Worm (Caenorhabditis elegans) whole organism, L2 larva: Measurements from ENCODE around the gene srt-53.
A peak's percentile ranks its signal among the peaks of the same experiment; 100 is the strongest.

ENCODE experiments used
- C34F6.9 ChIP-seq: fragments of 150-350 bp; optimal IDR thresholded peaks from 2 replicates; lab custom pipeline; 2014; ENCODE audit warnings: missing biosample characterization, missing genetic modification characterization
- F13H6.1 ChIP-seq: sonication (generic microtip); optimal IDR thresholded peaks from 2 replicates; lab custom pipeline; 2016; ENCODE audit warnings: missing genetic modification characterization, missing compliant biosample characterization
- aly-2 ChIP-seq: fragments of 150-350 bp; optimal IDR thresholded peaks from 2 replicates; lab custom pipeline; 2014; ENCODE audit warnings: missing biosample characterization, missing genetic modification characterization
- ama-1 ChIP-seq: fragments of 150-350 bp; optimal IDR thresholded peaks from 2 replicates; lab custom pipeline; 2018; ENCODE audit warnings: inconsistent platforms
- blmp-1 ChIP-seq: sonication (generic microtip); optimal IDR thresholded peaks from 2 replicates; lab custom pipeline; 2017; ENCODE audit warnings: missing genetic modification characterization, mild to moderate bottlenecking, missing compliant biosample characterization, antibody characterized with exemption, moderate library complexity; ENCODE audit not compliant: insufficient read depth
- ceh-16 ChIP-seq: fragments of 150-350 bp; optimal IDR thresholded peaks from 2 replicates; lab custom pipeline; 2014; ENCODE audit warnings: missing biosample characterization, missing genetic modification characterization
- ceh-82 ChIP-seq: fragments of 150-350 bp; optimal IDR thresholded peaks from 2 replicates; lab custom pipeline; 2014; ENCODE audit warnings: missing biosample characterization, missing genetic modification characterization
- crh-2 ChIP-seq: sonication (generic microtip); optimal IDR thresholded peaks from 2 replicates; lab custom pipeline; 2017; ENCODE audit warnings: missing biosample characterization, missing genetic modification characterization
- elt-1 ChIP-seq: fragments of 150-350 bp; optimal IDR thresholded peaks from 2 replicates; lab custom pipeline; 2014; ENCODE audit warnings: missing biosample characterization, missing genetic modification characterization
- elt-3 ChIP-seq: sonication (generic microtip); optimal IDR thresholded peaks from 2 replicates; lab custom pipeline; 2017; ENCODE audit warnings: missing biosample characterization, missing genetic modification characterization
- fos-1 ChIP-seq: fragments of 150-350 bp; optimal IDR thresholded peaks from 2 replicates; lab custom pipeline; 2014; ENCODE audit warnings: missing biosample characterization, missing genetic modification characterization
- gmeb-1 ChIP-seq: fragments of 150-350 bp; optimal IDR thresholded peaks from 2 replicates; lab custom pipeline; 2014; ENCODE audit warnings: missing biosample characterization, missing genetic modification characterization
- lin-11 ChIP-seq: fragments of 150-350 bp; sonication (generic microtip); optimal IDR thresholded peaks from 2 replicates; lab custom pipeline; 2014; ENCODE audit warnings: missing biosample characterization, missing genetic modification characterization, inconsistent platforms, mixed read lengths
- lin-13 ChIP-seq: fragments of 150-350 bp; optimal IDR thresholded peaks from 2 replicates; lab custom pipeline; 2014; ENCODE audit warnings: missing biosample characterization, missing genetic modification reagents, missing genetic modification characterization
- lin-39 ChIP-seq: fragments of 150-350 bp; optimal IDR thresholded peaks from 2 replicates; lab custom pipeline; 2014; ENCODE audit warnings: missing biosample characterization, missing genetic modification reagents, missing genetic modification characterization
- lsy-2 ChIP-seq, 2 experiments: fragments of 150-350 bp in 1 of 2; sonication (generic microtip) in 1 of 2; optimal IDR thresholded peaks; 2 replicates each; lab custom pipeline; 2014 to 2017; ENCODE audit warnings: missing biosample characterization in 2 of 2, missing genetic modification characterization in 2 of 2
- mbf-1 ChIP-seq: sonication (generic microtip); optimal IDR thresholded peaks from 2 replicates; lab custom pipeline; 2017; ENCODE audit warnings: missing biosample characterization, missing genetic modification characterization
- nhr-11 ChIP-seq: fragments of 150-350 bp; optimal IDR thresholded peaks from 2 replicates; lab custom pipeline; 2014; ENCODE audit warnings: missing biosample characterization, missing genetic modification characterization
- nhr-12 ChIP-seq: fragments of 150-350 bp; optimal IDR thresholded peaks from 2 replicates; lab custom pipeline; 2014; ENCODE audit warnings: missing biosample characterization, missing genetic modification characterization
- nhr-129 ChIP-seq: fragments of 150-350 bp; optimal IDR thresholded peaks from 2 replicates; lab custom pipeline; 2014; ENCODE audit warnings: missing biosample characterization, missing genetic modification characterization
- nhr-21 ChIP-seq: fragments of 150-350 bp; optimal IDR thresholded peaks from 2 replicates; lab custom pipeline; 2014; ENCODE audit warnings: missing biosample characterization, missing genetic modification characterization
- nhr-23 ChIP-seq: fragments of 150-350 bp; optimal IDR thresholded peaks from 2 replicates; lab custom pipeline; 2014; ENCODE audit warnings: missing biosample characterization, missing genetic modification reagents, missing genetic modification characterization
- nhr-237 ChIP-seq: fragments of 150-350 bp; optimal IDR thresholded peaks from 2 replicates; lab custom pipeline; 2014; ENCODE audit warnings: missing biosample characterization, missing genetic modification characterization
- nhr-25 ChIP-seq: fragments of 150-350 bp; sonication (generic microtip); optimal IDR thresholded peaks from 3 replicates; lab custom pipeline; 2014; ENCODE audit warnings: missing biosample characterization, missing genetic modification characterization
- nhr-77 ChIP-seq: fragments of 150-350 bp; optimal IDR thresholded peaks from 2 replicates; lab custom pipeline; 2014; ENCODE audit warnings: missing biosample characterization, missing genetic modification characterization
- peb-1 ChIP-seq: fragments of 150-350 bp; optimal IDR thresholded peaks from 2 replicates; lab custom pipeline; 2014; ENCODE audit warnings: missing biosample characterization, missing genetic modification characterization
- sem-4 ChIP-seq: fragments of 150-350 bp; optimal IDR thresholded peaks from 2 replicates; lab custom pipeline; 2014; ENCODE audit warnings: missing biosample characterization, missing genetic modification reagents, missing genetic modification characterization
- skn-1 ChIP-seq: sonication (generic microtip); optimal IDR thresholded peaks from 2 replicates; lab custom pipeline; 2017; ENCODE audit warnings: missing biosample characterization, missing genetic modification characterization
- sma-3 ChIP-seq: sonication (generic microtip); optimal IDR thresholded peaks from 2 replicates; lab custom pipeline; 2016; ENCODE audit warnings: missing genetic modification reagents, missing genetic modification characterization, missing compliant biosample characterization
- snpc-4 ChIP-seq: fragments of 150-350 bp; optimal IDR thresholded peaks from 2 replicates; lab custom pipeline; 2014; ENCODE audit warnings: missing biosample characterization, missing genetic modification characterization
- unc-55 ChIP-seq: fragments of 150-350 bp; sonication (generic microtip); optimal IDR thresholded peaks from 3 replicates; lab custom pipeline; 2014; ENCODE audit warnings: missing biosample characterization, missing genetic modification reagents, missing genetic modification characterization
- zag-1 ChIP-seq: fragments of 150-350 bp; optimal IDR thresholded peaks from 2 replicates; lab custom pipeline; 2014; ENCODE audit warnings: missing biosample characterization, missing genetic modification characterization
- ztf-1 ChIP-seq: fragments of 200-800 bp; sonication (Bioruptor generic); conservative IDR thresholded peaks from 2 replicates; pipeline ENCODE4 v1.3.6; 2022; ENCODE audit warnings: missing genetic modification characterization, missing compliant biosample characterization
- ztf-11 ChIP-seq: sonication (generic microtip); optimal IDR thresholded peaks from 2 replicates; lab custom pipeline; 2017; ENCODE audit warnings: missing biosample characterization, missing genetic modification characterization

The srt-53 gene

DNA sequence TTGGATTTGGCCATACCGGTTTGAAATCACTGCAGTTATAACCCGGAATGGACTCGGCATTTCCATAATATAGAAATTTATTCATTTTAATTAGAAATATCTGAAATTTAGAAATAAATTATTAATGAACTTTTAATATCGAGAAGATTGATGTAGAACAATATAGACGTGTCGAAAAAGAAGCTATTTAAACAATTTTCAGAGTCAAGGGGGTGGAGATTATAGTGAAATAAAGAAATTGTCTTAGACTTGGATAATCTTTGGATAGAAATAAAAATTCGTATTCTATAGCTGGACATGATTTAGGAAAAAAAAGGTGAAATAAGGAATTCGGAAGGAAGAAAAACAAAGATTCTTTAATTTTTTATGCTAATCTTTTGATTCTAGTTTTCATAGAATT lies at the start of gene srt-53:
Gene srt-53, minus strand, starts transcription at position 101 of the 400 bp plus-strand sequence.
- no peak for TF ChIP-seq snpc-4
- no peak for TF ChIP-seq fos-1 (tag; lab: Kevin White, UChicago)
- no peak for TF ChIP-seq ceh-16 (tag; lab: Kevin White, UChicago)
- TF ChIP-seq lin-13 = no peak
- no peak for TF ChIP-seq gmeb-1 (tag; lab: Kevin White, UChicago)
- TF ChIP-seq ztf-11 (tag; lab: Kevin White, UChicago) = no peak
- no peak for TF ChIP-seq nhr-21 (tag; lab: Kevin White, UChicago)
- TF ChIP-seq nhr-77 (tag; lab: Kevin White, UChicago) = no peak
- no peak for TF ChIP-seq peb-1
- no peak for TF ChIP-seq F13H6.1 (tag; lab: Kevin White, UChicago)
- no peak for TF ChIP-seq zag-1
- TF ChIP-seq lin-11 (tag; lab: Kevin White, UChicago) = no peak
- TF ChIP-seq sem-4 (tag; lab: Kevin White, UChicago) = no peak
- TF ChIP-seq mbf-1 (tag; lab: Kevin White, UChicago) = no peak

DNA sequence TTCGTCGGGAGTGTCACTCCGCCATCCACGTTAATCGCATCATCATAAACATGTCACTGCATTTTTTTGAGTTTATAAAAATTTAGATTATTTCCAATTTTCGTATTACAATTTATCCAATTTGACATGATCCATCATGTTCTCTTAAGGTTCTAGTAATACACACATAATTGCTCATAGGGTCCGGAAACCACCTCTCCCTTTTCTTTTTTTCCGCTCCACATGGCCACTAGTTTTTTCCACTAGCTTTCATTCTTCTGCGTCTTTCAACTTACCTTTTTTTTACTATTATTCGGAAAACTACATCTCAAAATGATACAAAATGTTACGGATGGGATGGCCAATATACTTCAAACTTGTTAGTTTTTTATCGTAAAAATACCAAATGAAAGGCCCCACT lies 45.7 kb upstream of the srt-53 start, which contains the start of gene Y97E10AL.1:
Gene Y97E10AL.1, plus strand, starts transcription at position 301 of the 400 bp plus-strand sequence.
- TF ChIP-seq crh-2 (tag; lab: Kevin White, UChicago) (no peak), zag-1 (no peak), lin-39 (tag; lab: Kevin White, UChicago) (no peak), skn-1 (tag; lab: Kevin White, UChicago) (no peak), snpc-4 (no peak)
- TF ChIP-seq, all 48 proteins: peak for 0

DNA sequence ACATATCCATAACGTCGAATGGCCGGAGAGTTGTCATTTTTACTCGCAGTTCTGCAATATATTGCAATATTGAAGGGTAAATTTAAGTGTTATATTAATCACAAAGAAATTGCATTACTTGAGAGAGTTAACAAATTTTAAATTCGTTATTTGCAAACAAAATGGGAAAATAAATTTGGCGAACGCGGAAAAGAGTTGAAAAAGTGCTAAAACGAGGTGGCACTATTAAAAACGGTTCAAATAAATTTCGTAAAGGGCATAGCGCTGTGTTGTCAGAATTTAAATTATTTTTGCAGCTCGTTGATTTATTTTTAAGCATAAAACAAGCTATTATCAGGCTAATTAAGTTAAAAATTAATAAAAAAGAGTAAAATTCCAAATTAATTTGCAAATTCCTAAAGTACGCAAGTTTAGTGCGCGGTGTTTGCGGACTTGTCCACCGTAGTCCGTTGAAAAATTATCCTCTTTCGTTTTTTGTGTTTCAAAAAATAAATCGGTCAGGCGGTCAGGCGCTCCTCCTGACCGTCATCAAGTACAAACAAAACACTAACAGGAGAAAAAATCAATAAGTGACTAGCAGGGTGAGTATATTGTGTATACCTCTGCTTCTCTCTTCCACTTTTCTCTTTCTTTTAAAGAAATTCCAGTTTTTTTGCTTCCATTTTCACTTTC lies 43.3 kb upstream of the srt-53 start, which contains the start of the genes natb-1 and abhd-12:
Gene natb-1, minus strand, starts transcription at position 51 of the 672 bp plus-strand sequence.
Gene abhd-12, plus strand, starts transcription at position 499 of the 672 bp plus-strand sequence.
- TF ChIP-seq gmeb-1 (tag; lab: Kevin White, UChicago) = peak; percentile 54
- TF ChIP-seq unc-55 (GFP tag; lab: Kevin White, UChicago) = peak; percentile 72
- peak; percentile 84 to 96 for TF ChIP-seq lsy-2 (tag; optimal IDR thresholded peaks at IDR 0.05; lab: Kevin White, UChicago)
- TF ChIP-seq nhr-129 (tag; lab: Kevin White, UChicago) = peak; percentile 45
- TF ChIP-seq crh-2 (tag; lab: Kevin White, UChicago) = peak; percentile 12
- peak; percentile 3 for TF ChIP-seq blmp-1
- peak; percentile 20 for TF ChIP-seq fos-1 (tag; lab: Kevin White, UChicago)
- TF ChIP-seq C34F6.9 (tag; lab: Kevin White, UChicago) = peak; percentile 75
- no peak for TF ChIP-seq elt-1
- TF ChIP-seq nhr-25 = peak; percentile 30
- TF ChIP-seq elt-3 (tag; lab: Kevin White, UChicago) = no peak

DNA sequence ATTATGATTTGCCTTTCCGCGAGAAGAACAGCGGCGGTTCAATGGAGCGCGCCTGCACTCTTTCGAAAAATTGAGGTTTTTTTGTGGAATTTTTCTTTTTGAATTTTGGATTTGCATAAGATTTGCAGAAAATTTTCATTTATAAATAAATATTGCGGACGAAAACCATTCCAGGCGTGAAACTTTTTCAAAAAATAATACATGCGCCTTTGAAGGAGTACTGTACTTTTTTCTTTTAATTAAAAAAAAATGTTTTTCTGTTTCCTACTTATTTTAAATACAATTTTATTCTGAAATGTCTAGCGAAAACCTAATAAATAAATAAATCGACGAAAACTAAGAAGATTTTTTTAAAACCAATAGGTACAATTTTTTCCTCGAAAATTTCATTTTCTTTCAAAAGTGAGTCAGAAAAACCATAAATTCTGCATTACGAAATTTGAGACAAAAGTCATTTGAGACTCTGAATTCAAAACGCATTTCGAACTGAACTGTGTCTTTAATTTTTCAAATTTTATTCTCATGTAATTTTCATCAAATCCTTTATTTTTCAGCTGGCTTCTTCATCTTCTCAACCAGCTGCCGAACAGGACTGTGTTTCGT lies 40.9 kb upstream of the srt-53 start, which contains the start of gene F26D11.1:
Gene F26D11.1, plus strand, starts transcription at position 553 of the 603 bp plus-strand sequence.
- TF ChIP-seq ceh-82 (tag; lab: Kevin White, UChicago) = no peak
- TF ChIP-seq fos-1 (tag; lab: Kevin White, UChicago) = no peak
- TF ChIP-seq nhr-237 = no peak
- TF ChIP-seq gmeb-1 (tag; lab: Kevin White, UChicago) = no peak
- TF ChIP-seq sma-3 (GFP tag; lab: Kevin White, UChicago) = no peak
- TF ChIP-seq ztf-1 (GFP tag; lab: Robert Waterston, UW) = no peak
- no peak for TF ChIP-seq nhr-11 (tag; lab: Kevin White, UChicago)
- TF ChIP-seq nhr-23 (tag; lab: Kevin White, UChicago) = no peak
- TF ChIP-seq ama-1 (lab: Kevin White, UChicago) = no peak
- TF ChIP-seq zag-1 = no peak
- no peak for TF ChIP-seq nhr-77 (tag; lab: Kevin White, UChicago)
- TF ChIP-seq mbf-1 (tag; lab: Kevin White, UChicago) = no peak
- no peak for TF ChIP-seq nhr-129 (tag; lab: Kevin White, UChicago)
- TF ChIP-seq aly-2 (tag; lab: Kevin White, UChicago) = no peak
- no peak for TF ChIP-seq lsy-2 (tag; optimal IDR thresholded peaks at IDR 0.05; lab: Kevin White, UChicago)
- no peak for TF ChIP-seq nhr-12 (tag; lab: Kevin White, UChicago)
- no peak for TF ChIP-seq snpc-4
- TF ChIP-seq crh-2 (tag; lab: Kevin White, UChicago) = no peak
- no peak for TF ChIP-seq lin-11 (tag; lab: Kevin White, UChicago)
- TF ChIP-seq peb-1 = no peak
